ENCODE assay signal across 5 worm cellular contexts in genomic region chrX:6804405-6804804, ce11.
TF ChIP-seq lines count a peak whose summit lies in the region.

No protein-coding gene starts in this region.

TF ChIP-seq in whole organism, L1 larva, 84 proteins besides CTCF, POLR2A, EP300 and RAD21 (continues in another document):
- TF ChIP-seq alr-1 (tag; optimal IDR thresholded peaks at IDR 0.05; lab: Kevin White, UChicago; ENCODE audit: borderline replicate concordance) (no peak), egl-13 (tag; optimal IDR thresholded peaks at IDR 0.05; lab: Kevin White, UChicago) (peak; percentile 12), pax-3 (tag; optimal IDR thresholded peaks at IDR 0.05; lab: Kevin White, UChicago) (peak; percentile 4), aly-2 (tag; optimal IDR thresholded peaks at IDR 0.05; lab: Kevin White, UChicago) (no peak), mef-2 (tag; optimal IDR thresholded peaks at IDR 0.05; lab: Kevin White, UChicago) (no peak), hlh-17 (GFP tag; optimal IDR thresholded peaks at IDR 0.05; lab: Kevin White, UChicago; ENCODE audit: borderline replicate concordance) (no peak), mdl-1 (tag; optimal IDR thresholded peaks at IDR 0.05; lab: Kevin White, UChicago) (no peak), nhr-20 (tag; optimal IDR thresholded peaks at IDR 0.05; lab: Kevin White, UChicago) (peak; percentile 37), fkh-8 (tag; optimal IDR thresholded peaks at IDR 0.05; lab: Kevin White, UChicago) (peak; percentile 71), nhr-47 (tag; optimal IDR thresholded peaks at IDR 0.05; lab: Kevin White, UChicago) (peak; percentile 51), nhr-76 (tag; optimal IDR thresholded peaks at IDR 0.05; lab: Kevin White, UChicago) (no peak), C16A3.4 (tag; optimal IDR thresholded peaks at IDR 0.05; lab: Kevin White, UChicago) (no peak), efl-1 (optimal IDR thresholded peaks at IDR 0.05; lab: Kevin White, UChicago) (no peak), efl-1 (GFP tag; optimal IDR thresholded peaks at IDR 0.05 in 1 of 2; lab: Kevin White, UChicago) (peak in 1 of 2 experiments; percentile 91), ztf-4 (tag; optimal IDR thresholded peaks at IDR 0.05; lab: Kevin White, UChicago) (no peak), lsy-2 (tag; optimal IDR thresholded peaks at IDR 0.05; lab: Kevin White, UChicago) (no peak), C34B4.2 (tag; optimal IDR thresholded peaks at IDR 0.05; lab: Kevin White, UChicago) (no peak), nhr-85 (tag; lab: Kevin White, UChicago) (no peak), rnt-1 (tag; optimal IDR thresholded peaks at IDR 0.05; lab: Kevin White, UChicago) (no peak)

TF ChIP-seq in whole organism, L2 larva, 48 proteins besides CTCF, POLR2A, EP300 and RAD21:
- TF ChIP-seq C34F6.9 (tag; optimal IDR thresholded peaks at IDR 0.05; lab: Kevin White, UChicago) (peak; percentile 38), elt-3 (tag; optimal IDR thresholded peaks at IDR 0.05; lab: Kevin White, UChicago) (no peak), nhr-77 (tag; optimal IDR thresholded peaks at IDR 0.05; lab: Kevin White, UChicago) (no peak), nhr-129 (tag; optimal IDR thresholded peaks at IDR 0.05; lab: Kevin White, UChicago) (peak; percentile 43), unc-62 (GFP tag; optimal IDR thresholded peaks at IDR 0.05; lab: Kevin White, UChicago) (no peak)
TF ChIP-seq in whole organism, L2 larva: peak in this region for 2.

TF ChIP-seq in whole organism, L4 larva, 104 proteins besides CTCF, POLR2A, EP300 and RAD21 (continues in another document):
- no peak for TF ChIP-seq R02D3.7 (tag; optimal IDR thresholded peaks at IDR 0.05; lab: Kevin White, UChicago)
- no peak for TF ChIP-seq ZK546.5 (tag; optimal IDR thresholded peaks at IDR 0.05; lab: Kevin White, UChicago)
- no peak for TF ChIP-seq Y48G9A.11 (GFP tag; IDR thresholded peaks at IDR 0.05; lab: Robert Waterston, UW)
- TF ChIP-seq daf-16 (GFP tag; optimal IDR thresholded peaks at IDR 0.05; lab: Kevin White, UChicago), result no peak
- TF ChIP-seq daf-16 (tag; optimal IDR thresholded peaks at IDR 0.05; lab: Kevin White, UChicago), result no peak
- TF ChIP-seq hlh-30 (tag; optimal IDR thresholded peaks at IDR 0.05; lab: Kevin White, UChicago; ENCODE audit: insufficient read depth), result peak; percentile 69
- no peak for TF ChIP-seq ztf-7 (tag; optimal IDR thresholded peaks at IDR 0.05; lab: Kevin White, UChicago)
- TF ChIP-seq gei-8 (GFP tag; optimal IDR thresholded peaks at IDR 0.05; lab: Kevin White, UChicago), result no peak
- TF ChIP-seq dpl-1 (GFP tag; optimal IDR thresholded peaks at IDR 0.05; lab: Kevin White, UChicago), result no peak
- peak; percentile 87 for TF ChIP-seq aha-1 (tag; lab: Kevin White, UChicago)
- no peak for TF ChIP-seq tag-97 (GFP tag; IDR thresholded peaks at IDR 0.05; lab: Robert Waterston, UW)
- no peak for TF ChIP-seq nhr-10 (tag; optimal IDR thresholded peaks at IDR 0.05; lab: Kevin White, UChicago)
- TF ChIP-seq ztf-11 (tag; optimal IDR thresholded peaks at IDR 0.05; lab: Kevin White, UChicago), result no peak
- no peak for TF ChIP-seq lin-15B (tag; optimal IDR thresholded peaks at IDR 0.05; lab: Kevin White, UChicago)
- TF ChIP-seq zip-2 (tag; optimal IDR thresholded peaks at IDR 0.05; lab: Kevin White, UChicago), result no peak
- TF ChIP-seq lin-1 (GFP tag; IDR thresholded peaks at IDR 0.05; lab: Robert Waterston, UW), result no peak
- no peak for TF ChIP-seq nhr-41 (GFP tag; IDR thresholded peaks at IDR 0.05; lab: Robert Waterston, UW)
- TF ChIP-seq nhr-48 (tag; optimal IDR thresholded peaks at IDR 0.05; lab: Kevin White, UChicago), result no peak
- TF ChIP-seq F49E8.2 (tag; optimal IDR thresholded peaks at IDR 0.05; lab: Kevin White, UChicago; ENCODE audit: borderline replicate concordance), result no peak
- TF ChIP-seq F44E2.7 (GFP tag; IDR thresholded peaks at IDR 0.05; lab: Robert Waterston, UW), result no peak
- peak in 1 of 2 experiments; percentile 35 for TF ChIP-seq hif-1 (tag; optimal IDR thresholded peaks at IDR 0.05; lab: Kevin White, UChicago)
- TF ChIP-seq T26A8.4 (GFP tag; IDR thresholded peaks at IDR 0.05; lab: Robert Waterston, UW), result no peak
- no peak for TF ChIP-seq hmg-1.1 (GFP tag; IDR thresholded peaks at IDR 0.05; lab: Robert Waterston, UW)
- TF ChIP-seq D1046.2 (GFP tag; IDR thresholded peaks at IDR 0.05; lab: Robert Waterston, UW), result no peak
- no peak for TF ChIP-seq zfp-3 (GFP tag; conservative IDR thresholded peaks at IDR 0.05; lab: Robert Waterston, UW)

TF ChIP-seq in whole organism, late embryonic, 69 proteins besides CTCF, POLR2A, EP300 and RAD21:
- TF ChIP-seq elt-2 (tag; optimal IDR thresholded peaks at IDR 0.05; lab: Kevin White, UChicago), result no peak
- no peak for TF ChIP-seq rnt-1 (tag; optimal IDR thresholded peaks at IDR 0.05; lab: Kevin White, UChicago)
- no peak for TF ChIP-seq ahr-1 (tag; optimal IDR thresholded peaks at IDR 0.05; lab: Kevin White, UChicago)
- TF ChIP-seq hlh-6 (tag; optimal IDR thresholded peaks at IDR 0.05; lab: Kevin White, UChicago), result no peak
- peak; percentile 29 for TF ChIP-seq hlh-30 (tag; optimal IDR thresholded peaks at IDR 0.05; lab: Kevin White, UChicago; ENCODE audit: insufficient read depth)
- no peak for TF ChIP-seq odd-2 (tag; optimal IDR thresholded peaks at IDR 0.05; lab: Kevin White, UChicago)

TF ChIP-seq in whole organism, young adult, 124 proteins besides CTCF, POLR2A, EP300 and RAD21:
- TF ChIP-seq ceh-58 (GFP tag; IDR thresholded peaks at IDR 0.05; lab: Robert Waterston, UW) (no peak), C06A6.2 (GFP tag; conservative IDR thresholded peaks at IDR 0.05; lab: Robert Waterston, UW) (peak; percentile 44; the same call in 1 of the 2 replicates), F57A8.1 (GFP tag; optimal IDR thresholded peaks at IDR 0.05; lab: Kevin White, UChicago) (no peak)
